Fruit fly (Drosophila melanogaster) whole organism, adult: ENCODE measurements around the gene Sr-CIV.

Experiments used
- CG11617 ChIP-seq: fragments of 200-800 bp; sonication (Bioruptor generic); optimal IDR thresholded peaks from 2 replicates; lab custom pipeline; 2017; ENCODE audit warnings: mild to moderate bottlenecking, missing biosample characterization, missing genetic modification reagents, missing genetic modification characterization
- CG12768 ChIP-seq: fragments of 200-800 bp; sonication (Bioruptor generic); optimal IDR thresholded peaks from 2 replicates; lab custom pipeline; 2017; ENCODE audit warnings: missing biosample characterization, missing genetic modification characterization, mild to moderate bottlenecking, moderate library complexity, missing genetic modification reagents
- CG14711 ChIP-seq: fragments of 200-800 bp; sonication (Bioruptor generic); optimal IDR thresholded peaks from 2 replicates; lab custom pipeline; 2018; ENCODE audit warnings: missing biosample characterization, mild to moderate bottlenecking, missing genetic modification characterization, moderate library complexity
- CG1620 ChIP-seq: fragments of 200-800 bp; sonication (Bioruptor generic); optimal IDR thresholded peaks from 2 replicates; lab custom pipeline; 2016; ENCODE audit warnings: missing biosample characterization, missing genetic modification characterization
- CG33017 ChIP-seq: fragments of 200-800 bp; sonication (Bioruptor generic); optimal IDR thresholded peaks from 2 replicates; lab custom pipeline; 2018; ENCODE audit warnings: missing biosample characterization, mild to moderate bottlenecking, missing genetic modification characterization, moderate library complexity
- CG5204 ChIP-seq: fragments of 200-800 bp; sonication (Bioruptor generic); optimal IDR thresholded peaks from 2 replicates; lab custom pipeline; 2016; ENCODE audit warnings: missing biosample characterization, missing genetic modification characterization
- CG7045 ChIP-seq: fragments of 200-800 bp; sonication (Bioruptor generic); optimal IDR thresholded peaks from 2 replicates; lab custom pipeline; 2017; ENCODE audit warnings: missing biosample characterization, mild to moderate bottlenecking, missing genetic modification characterization
- CG7101 ChIP-seq: fragments of 200-800 bp; sonication (Bioruptor generic); optimal IDR thresholded peaks from 2 replicates; lab custom pipeline; 2018; ENCODE audit warnings: missing biosample characterization, mild to moderate bottlenecking, missing genetic modification characterization, moderate library complexity
- Clk ChIP-seq: fragments of 200-800 bp; sonication (Bioruptor generic); optimal IDR thresholded peaks from 2 replicates; lab custom pipeline; 2017; ENCODE audit warnings: missing biosample characterization, missing genetic modification characterization
- Crg-1 ChIP-seq: fragments of 200-800 bp; sonication (Bioruptor generic); optimal IDR thresholded peaks from 2 replicates; lab custom pipeline; 2016; ENCODE audit warnings: missing biosample characterization, missing genetic modification characterization
- Hr96 ChIP-seq: fragments of 200-800 bp; sonication (Bioruptor generic); optimal IDR thresholded peaks from 2 replicates; lab custom pipeline; 2016; ENCODE audit warnings: missing biosample characterization, missing genetic modification characterization
- Mnt ChIP-seq: fragments of 200-800 bp; sonication (Bioruptor generic); optimal IDR thresholded peaks from 2 replicates; lab custom pipeline; 2016; ENCODE audit warnings: missing biosample characterization, mild to moderate bottlenecking, missing genetic modification characterization
- bab1 ChIP-seq: fragments of 200-800 bp; sonication (Bioruptor generic); optimal IDR thresholded peaks from 3 replicates; lab custom pipeline; 2019; ENCODE audit warnings: missing biosample characterization, mild to moderate bottlenecking, missing genetic modification characterization, moderate library complexity
- cic ChIP-seq: fragments of 200-800 bp; sonication (Bioruptor generic); optimal IDR thresholded peaks from 2 replicates; lab custom pipeline; 2017; ENCODE audit warnings: missing biosample characterization, mild to moderate bottlenecking, missing genetic modification characterization, moderate library complexity
- cnc ChIP-seq, 2 experiments: fragments of >200 bp; optimal IDR thresholded peaks; 2 replicates each; lab custom pipeline; 2017
- kay ChIP-seq: fragments of 200-800 bp; sonication (Bioruptor generic); peaks from one replicate; lab custom pipeline; 2016; ENCODE audit warnings: missing biosample characterization, missing genetic modification characterization, borderline replicate concordance
- ovo ChIP-seq: fragments of 200-800 bp; sonication (Bioruptor generic); optimal IDR thresholded peaks from 2 replicates; lab custom pipeline; 2016; ENCODE audit warnings: missing biosample characterization, missing genetic modification characterization
- pad ChIP-seq: fragments of 200-800 bp; sonication (Bioruptor generic); optimal IDR thresholded peaks from 3 replicates; lab custom pipeline; 2017; ENCODE audit warnings: missing biosample characterization, missing genetic modification characterization, mild to moderate bottlenecking, moderate library complexity, missing genetic modification reagents
- tj ChIP-seq: fragments of 200-800 bp; sonication (Bioruptor generic); optimal IDR thresholded peaks from 3 replicates; lab custom pipeline; 2017; ENCODE audit warnings: missing biosample characterization, mild to moderate bottlenecking, missing genetic modification characterization, moderate library complexity
- toe ChIP-seq: fragments of 200-800 bp; sonication (Bioruptor generic); optimal IDR thresholded peaks from 2 replicates; lab custom pipeline; 2016; ENCODE audit warnings: missing biosample characterization, missing genetic modification characterization

The Sr-CIV gene

dm6 chr2L:3566532-3566931, 42.7 kb upstream of the Sr-CIV start:
- TF ChIP-seq CG14711: no peak
- no peak for TF ChIP-seq Crg-1 (GFP tag; lab: Kevin White, UChicago)
- TF ChIP-seq cnc (optimal IDR thresholded peaks at IDR 0.05; lab: Kevin White, UChicago): no peak
- TF ChIP-seq CG33017: no peak
- TF ChIP-seq toe (GFP tag; lab: Kevin White, UChicago): no peak
- no peak for TF ChIP-seq CG7101 (tag; lab: Kevin White, UChicago)
- TF ChIP-seq Mnt (GFP tag; lab: Kevin White, UChicago): no peak
- no peak for TF ChIP-seq ovo
- no peak for TF ChIP-seq CG11617 (GFP tag; lab: Kevin White, UChicago)
- no peak for TF ChIP-seq CG1620 (GFP tag; lab: Kevin White, UChicago)
- TF ChIP-seq CG7045 (GFP tag; lab: Kevin White, UChicago): no peak
- no peak for TF ChIP-seq Clk
- no peak for TF ChIP-seq cic
- TF ChIP-seq CG5204 (GFP tag; lab: Kevin White, UChicago): no peak
- no peak for TF ChIP-seq tj
- no peak for TF ChIP-seq bab1
- no peak for TF ChIP-seq pad

dm6 chr2L:3564556-3564955, 40.7 kb upstream of the Sr-CIV start:
- no peak for TF ChIP-seq cic
- no peak for TF ChIP-seq Hr96
- TF ChIP-seq CG5204 (GFP tag; lab: Kevin White, UChicago): no peak
- TF ChIP-seq Clk: no peak
- TF ChIP-seq CG1620 (GFP tag; lab: Kevin White, UChicago): no peak
- TF ChIP-seq cnc (optimal IDR thresholded peaks at IDR 0.05; lab: Kevin White, UChicago): no peak
- no peak for TF ChIP-seq kay (GFP tag; lab: Kevin White, UChicago)
- TF ChIP-seq CG11617 (GFP tag; lab: Kevin White, UChicago): no peak
- TF ChIP-seq Mnt (GFP tag; lab: Kevin White, UChicago): no peak
- TF ChIP-seq Crg-1 (GFP tag; lab: Kevin White, UChicago): no peak
- no peak for TF ChIP-seq CG33017
- TF ChIP-seq CG7101 (tag; lab: Kevin White, UChicago): no peak
- TF ChIP-seq ovo: no peak
- TF ChIP-seq pad: no peak
- no peak for TF ChIP-seq CG14711
- no peak for TF ChIP-seq CG7045 (GFP tag; lab: Kevin White, UChicago)
- no peak for TF ChIP-seq toe (GFP tag; lab: Kevin White, UChicago)

dm6 chr2L:3562435-3562834, 38.6 kb upstream of the Sr-CIV start:
- TF ChIP-seq CG12768 (GFP tag; lab: Kevin White, UChicago) (no peak), cnc (optimal IDR thresholded peaks at IDR 0.05; lab: Kevin White, UChicago) (no peak), CG1620 (GFP tag; lab: Kevin White, UChicago) (no peak), Mnt (GFP tag; lab: Kevin White, UChicago) (no peak), CG7101 (tag; lab: Kevin White, UChicago) (no peak), cic (no peak), toe (GFP tag; lab: Kevin White, UChicago) (no peak), CG14711 (no peak), kay (GFP tag; lab: Kevin White, UChicago) (no peak), tj (no peak)

dm6 chr2L:3559647-3560046, 35.8 kb upstream of the Sr-CIV start:
- TF ChIP-seq toe (GFP tag; lab: Kevin White, UChicago) (no peak), cic (no peak)

dm6 chr2L:3558299-3558698, 34.4 kb upstream of the Sr-CIV start:
- TF ChIP-seq Mnt (GFP tag; lab: Kevin White, UChicago) (no peak), CG7101 (tag; lab: Kevin White, UChicago) (no peak), kay (GFP tag; lab: Kevin White, UChicago) (no peak), tj (no peak), pad (no peak), CG7045 (GFP tag; lab: Kevin White, UChicago) (no peak)

- no peak for TF ChIP-seq CG14711
- TF ChIP-seq Hr96: no peak
- no peak for TF ChIP-seq ovo
- no peak for TF ChIP-seq bab1
- peak; percentile 11 for TF ChIP-seq CG5204 (GFP tag; lab: Kevin White, UChicago)
- no peak for TF ChIP-seq CG12768 (GFP tag; lab: Kevin White, UChicago)
- TF ChIP-seq Mnt (GFP tag; lab: Kevin White, UChicago): no peak
These were observed 33.6 kb upstream of the Sr-CIV start for dm6 chr2L:3557471-3557870.

- TF ChIP-seq CG14711: no peak
- TF ChIP-seq tj: no peak
- no peak for TF ChIP-seq cnc (optimal IDR thresholded peaks at IDR 0.05; lab: Kevin White, UChicago)
- no peak for TF ChIP-seq CG12768 (GFP tag; lab: Kevin White, UChicago)
- no peak for TF ChIP-seq CG11617 (GFP tag; lab: Kevin White, UChicago)
- TF ChIP-seq Mnt (GFP tag; lab: Kevin White, UChicago): no peak
- TF ChIP-seq pad: no peak
- TF ChIP-seq ovo: no peak
- TF ChIP-seq CG7101 (tag; lab: Kevin White, UChicago): no peak
- TF ChIP-seq cic: no peak
- no peak for TF ChIP-seq bab1
- TF ChIP-seq CG1620 (GFP tag; lab: Kevin White, UChicago): no peak
These were observed 33.1 kb upstream of the Sr-CIV start for dm6 chr2L:3556937-3557336.
